Worm (Caenorhabditis elegans): ENCODE measurements around the gene hpo-28.
A peak's percentile ranks its signal among the peaks of the same experiment; 100 is the strongest.

The hpo-28 gene

DNA sequence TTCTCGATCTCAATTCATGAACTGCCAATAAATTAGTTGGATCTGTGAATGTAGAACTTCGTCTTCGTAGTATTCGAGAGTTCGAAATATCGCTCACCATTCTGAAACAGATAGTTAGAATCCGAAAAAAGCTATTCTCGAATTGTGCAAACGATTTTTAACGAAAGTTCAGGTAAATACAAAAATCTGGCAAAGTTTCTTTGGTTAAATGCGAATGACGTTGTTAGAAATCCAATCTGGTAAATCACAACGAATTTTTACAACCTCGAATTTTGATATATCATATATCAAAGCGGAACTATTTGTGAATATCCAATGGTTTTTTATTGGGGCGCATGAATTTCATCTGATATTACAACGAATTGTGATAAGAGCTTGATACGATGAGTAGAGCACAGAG lies at the start of gene hpo-28:
hpo-28 (minus strand) TSS at position 101 of the 400 bp plus-strand sequence.
- TF ChIP-seq nhr-11 (tag; optimal IDR thresholded peaks at IDR 0.05), result no peak
- TF ChIP-seq elt-2 (tag; optimal IDR thresholded peaks at IDR 0.05), result peak; percentile 28

- TF ChIP-seq nfya-1 (tag; optimal IDR thresholded peaks at IDR 0.05; ENCODE audit: insufficient read depth) (peak; percentile 82), ZK546.5 (tag; optimal IDR thresholded peaks at IDR 0.05) (no peak), nhr-77 (tag; optimal IDR thresholded peaks at IDR 0.05) (no peak), lin-39 (tag; optimal IDR thresholded peaks at IDR 0.05) (peak; percentile 82), nhr-11 (tag; optimal IDR thresholded peaks at IDR 0.05) (peak; percentile 71), jun-1 (tag; optimal IDR thresholded peaks at IDR 0.05) (no peak), fkh-10 (GFP tag; optimal IDR thresholded peaks at IDR 0.05) (peak; percentile 96), zag-1 (tag; optimal IDR thresholded peaks at IDR 0.05) (no peak), elt-1 (tag; optimal IDR thresholded peaks at IDR 0.05) (peak; percentile 33), ceh-28 (tag; optimal IDR thresholded peaks at IDR 0.05) (peak; percentile 19), elt-3 (tag; optimal IDR thresholded peaks at IDR 0.05) (no peak), nhr-67 (tag; optimal IDR thresholded peaks at IDR 0.05) (no peak), lin-15B (tag; optimal IDR thresholded peaks at IDR 0.05) (peak; percentile 19), ama-1 (optimal IDR thresholded peaks at IDR 0.05) (peak; percentile 71), egl-5 (tag; optimal IDR thresholded peaks at IDR 0.05) (no peak), unc-62 (GFP tag; optimal IDR thresholded peaks at IDR 0.05) (peak; percentile 37), skn-1 (tag; optimal IDR thresholded peaks at IDR 0.05) (peak; percentile 55)
Measured at ce11 chrIII:5758519-5759099, 49.5 kb upstream of the hpo-28 start.

DNA sequence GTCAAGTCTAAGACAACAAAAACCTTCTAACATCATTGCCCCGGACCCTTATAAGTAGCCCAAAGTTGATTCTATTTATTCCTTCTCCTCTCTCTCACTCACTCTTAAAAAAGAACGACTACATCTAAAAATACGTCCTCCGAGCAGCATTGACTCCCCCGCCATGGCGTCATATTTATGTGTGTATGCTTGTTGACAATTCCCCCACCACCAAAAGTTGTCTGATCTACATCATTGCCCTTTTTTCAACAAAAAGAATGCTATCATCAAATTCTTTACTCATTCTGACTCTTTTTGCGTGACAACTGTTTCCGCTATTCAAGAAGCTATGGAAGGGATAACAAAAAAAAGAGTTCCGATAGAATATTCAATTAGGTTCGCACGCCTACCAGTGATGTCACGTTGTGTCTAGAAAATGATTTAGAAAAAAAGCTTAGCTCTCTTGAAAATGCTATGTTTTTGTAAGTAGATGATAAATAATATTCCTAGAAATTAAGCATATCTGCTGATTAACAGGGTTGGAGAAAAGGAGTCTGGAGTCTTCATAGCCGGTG lies 48.4 kb upstream of the hpo-28 start:
- no peak for TF ChIP-seq ama-1 (optimal IDR thresholded peaks at IDR 0.05)
- TF ChIP-seq nhr-77 (tag; optimal IDR thresholded peaks at IDR 0.05), result no peak
- TF ChIP-seq ceh-82 (tag; optimal IDR thresholded peaks at IDR 0.05), result no peak
- TF ChIP-seq elt-1 (tag; optimal IDR thresholded peaks at IDR 0.05), result no peak
- no peak for TF ChIP-seq fkh-2 (tag; optimal IDR thresholded peaks at IDR 0.05)
- no peak for TF ChIP-seq nhr-28 (tag; optimal IDR thresholded peaks at IDR 0.05)
- TF ChIP-seq sea-2 (GFP tag; optimal IDR thresholded peaks at IDR 0.05), result no peak
- no peak for TF ChIP-seq R02D3.7 (tag; optimal IDR thresholded peaks at IDR 0.05)
- TF ChIP-seq lin-39 (tag; optimal IDR thresholded peaks at IDR 0.05), result no peak
- peak; percentile 48 for TF ChIP-seq nfya-1 (tag; optimal IDR thresholded peaks at IDR 0.05; ENCODE audit: insufficient read depth)
- no peak for TF ChIP-seq tbx-2 (tag; optimal IDR thresholded peaks at IDR 0.05)
- no peak for TF ChIP-seq nhr-23 (tag; optimal IDR thresholded peaks at IDR 0.05)
- TF ChIP-seq skn-1 (tag; optimal IDR thresholded peaks at IDR 0.05), result no peak
- no peak for TF ChIP-seq zag-1 (tag; optimal IDR thresholded peaks at IDR 0.05)
- peak; percentile 2 for TF ChIP-seq fkh-10 (GFP tag; optimal IDR thresholded peaks at IDR 0.05)
- no peak for TF ChIP-seq nhr-12 (tag; optimal IDR thresholded peaks at IDR 0.05)
- no peak for TF ChIP-seq jun-1 (tag; optimal IDR thresholded peaks at IDR 0.05)

DNA sequence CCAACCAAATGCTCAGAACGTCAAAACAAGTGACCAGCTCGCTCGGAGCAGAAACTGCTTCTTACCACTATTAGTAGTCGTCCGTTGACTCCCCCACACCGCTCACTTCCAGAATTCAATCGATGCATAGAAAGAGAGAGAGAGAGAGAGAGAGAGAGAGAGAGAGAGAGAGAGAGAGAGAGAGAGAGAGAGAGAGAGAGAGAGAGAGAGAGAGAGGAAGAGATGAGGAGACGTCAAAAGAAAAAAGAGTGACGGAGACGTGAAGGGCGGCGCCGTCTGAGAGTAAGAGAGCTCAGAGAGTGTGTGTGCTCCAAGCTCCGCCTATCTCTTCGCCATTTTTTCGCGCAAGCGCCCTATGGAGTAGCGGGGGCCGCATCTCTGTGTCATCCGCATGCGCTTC lies 46.1 kb upstream of the hpo-28 start, which contains the start of gene ida-1:
ida-1 (plus strand) TSS at position 336 of the 400 bp plus-strand sequence.
- no peak for TF ChIP-seq nhr-25 (tag; optimal IDR thresholded peaks at IDR 0.05)
- no peak for TF ChIP-seq pqm-1 (tag; optimal IDR thresholded peaks at IDR 0.05)
- TF ChIP-seq nhr-237 (tag; optimal IDR thresholded peaks at IDR 0.05), result no peak
- TF ChIP-seq lin-39 (tag; optimal IDR thresholded peaks at IDR 0.05), result peak; percentile 29
- TF ChIP-seq hmg-11 (tag; optimal IDR thresholded peaks at IDR 0.05), result peak; percentile 21
- TF ChIP-seq nhr-67 (tag; optimal IDR thresholded peaks at IDR 0.05), result no peak
- TF ChIP-seq elt-2 (tag; optimal IDR thresholded peaks at IDR 0.05), result no peak
- peak; percentile 21 for TF ChIP-seq ama-1 (optimal IDR thresholded peaks at IDR 0.05)
- TF ChIP-seq fkh-10 (GFP tag; optimal IDR thresholded peaks at IDR 0.05), result peak; percentile 65
- peak; percentile 80 for TF ChIP-seq nfya-1 (tag; optimal IDR thresholded peaks at IDR 0.05; ENCODE audit: insufficient read depth)
- peak; percentile 70 for TF ChIP-seq ceh-28 (tag; optimal IDR thresholded peaks at IDR 0.05)
- TF ChIP-seq tbx-2 (tag; optimal IDR thresholded peaks at IDR 0.05), result no peak
- TF ChIP-seq aly-2 (tag; optimal IDR thresholded peaks at IDR 0.05), result no peak
- TF ChIP-seq pha-4 (tag; optimal IDR thresholded peaks at IDR 0.05), result no peak
- no peak for TF ChIP-seq egl-5 (tag; optimal IDR thresholded peaks at IDR 0.05)
- TF ChIP-seq ceh-9 (tag; optimal IDR thresholded peaks at IDR 0.05), result no peak
- no peak for TF ChIP-seq nhr-76 (tag; optimal IDR thresholded peaks at IDR 0.05)
- TF ChIP-seq ceh-82 (tag; optimal IDR thresholded peaks at IDR 0.05), result peak; percentile 25
- TF ChIP-seq ZK546.5 (tag; optimal IDR thresholded peaks at IDR 0.05), result no peak
- no peak for TF ChIP-seq sea-2 (GFP tag; optimal IDR thresholded peaks at IDR 0.05)
